Worm (Caenorhabditis elegans) whole organism, L1 larva: Measurements from ENCODE around the gene C02F4.5.

Experiments used
- C04F5.9 ChIP-seq: sonication (generic microtip); optimal IDR thresholded peaks from 2 replicates; lab custom pipeline; 2016; ENCODE audit warnings: missing genetic modification characterization, missing compliant biosample characterization
- F16B12.6 ChIP-seq: fragments of 150-350 bp; optimal IDR thresholded peaks from 2 replicates; lab custom pipeline; 2014; ENCODE audit warnings: missing biosample characterization, missing genetic modification characterization
- aha-1 ChIP-seq: fragments of 150-350 bp; optimal IDR thresholded peaks from 2 replicates; lab custom pipeline; 2014; ENCODE audit warnings: missing biosample characterization, missing genetic modification characterization
- ama-1 ChIP-seq: fragments of 150-350 bp; optimal IDR thresholded peaks from 2 replicates; lab custom pipeline; 2014
- blmp-1 ChIP-seq: fragments of 150-350 bp; optimal IDR thresholded peaks from 2 replicates; lab custom pipeline; 2014; ENCODE audit warnings: missing biosample characterization, missing genetic modification characterization
- ceh-82 ChIP-seq, 3 experiments: fragments of 150-350 bp in 1 of 3; sonication (generic microtip) in 2 of 3; optimal IDR thresholded peaks; 2 replicates each; lab custom pipeline; 2014 to 2017; ENCODE audit warnings: missing biosample characterization in 3 of 3, missing genetic modification characterization in 3 of 3
- dpl-1 ChIP-seq, 3 experiments: fragments of 150-350 bp in 2 of 3; sonication (generic microtip) in 1 of 3; optimal IDR thresholded peaks; 2 replicates each; lab custom pipeline; 2014 to 2017; ENCODE audit warnings: missing biosample characterization in 3 of 3, missing genetic modification characterization in 3 of 3, missing genetic modification reagents in 3 of 3
- dsc-1 ChIP-seq: sonication (generic microtip); optimal IDR thresholded peaks from 2 replicates; lab custom pipeline; 2016; ENCODE audit warnings: mild to moderate bottlenecking, missing genetic modification characterization, missing compliant biosample characterization
- efl-1 ChIP-seq, 4 experiments: fragments of 150-350 bp; optimal IDR thresholded peaks in 3 of 4; peaks in 1 of 4; 1 replicate in 1 of 4; 2 replicates in 3 of 4; lab custom pipeline; 2014; ENCODE audit warnings: missing biosample characterization in 2 of 4, missing genetic modification characterization in 2 of 4, missing genetic modification reagents in 2 of 4
- efl-3 ChIP-seq: fragments of 200-800 bp; sonication (Bioruptor generic); optimal IDR thresholded peaks from 2 replicates; lab custom pipeline; 2018; ENCODE audit warnings: mild to moderate bottlenecking, missing genetic modification characterization, missing compliant biosample characterization
- elt-2 ChIP-seq: sonication (generic microtip); optimal IDR thresholded peaks from 2 replicates; lab custom pipeline; 2016; ENCODE audit warnings: missing genetic modification characterization, mild to moderate bottlenecking, inconsistent platforms, missing compliant biosample characterization, missing genetic modification reagents
- ets-5 ChIP-seq: fragments of 200-800 bp; sonication (Bioruptor generic); IDR thresholded peaks from 2 replicates; pipeline ENCODE4 v1.3.6; 2022; ENCODE audit warnings: missing genetic modification characterization, missing compliant biosample characterization
- fkh-10 ChIP-seq: sonication (generic microtip); optimal IDR thresholded peaks from 2 replicates; lab custom pipeline; 2017; ENCODE audit warnings: missing biosample characterization, missing genetic modification reagents, missing genetic modification characterization
- fkh-4 ChIP-seq: sonication (generic microtip); optimal IDR thresholded peaks from 2 replicates; lab custom pipeline; 2016; ENCODE audit warnings: missing compliant biosample characterization, missing genetic modification characterization, borderline replicate concordance
- fkh-8 ChIP-seq: sonication (generic microtip); optimal IDR thresholded peaks from 2 replicates; lab custom pipeline; 2016; ENCODE audit warnings: mild to moderate bottlenecking, missing genetic modification characterization, missing compliant biosample characterization
- fos-1 ChIP-seq: fragments of 150-350 bp; optimal IDR thresholded peaks from 2 replicates; lab custom pipeline; 2014; ENCODE audit warnings: missing biosample characterization, missing genetic modification characterization
- hlh-17 ChIP-seq: fragments of 200-800 bp; sonication (Bioruptor generic); optimal IDR thresholded peaks from 2 replicates; lab custom pipeline; 2018; ENCODE audit warnings: missing genetic modification characterization, mild to moderate bottlenecking, missing compliant biosample characterization, moderate library complexity, borderline replicate concordance
- hlh-4 ChIP-seq: sonication (generic microtip); optimal IDR thresholded peaks from 2 replicates; lab custom pipeline; 2016; ENCODE audit warnings: mild to moderate bottlenecking, missing genetic modification characterization, missing compliant biosample characterization
- hpl-2 ChIP-seq: fragments of 150-350 bp; optimal IDR thresholded peaks from 2 replicates; lab custom pipeline; 2014; ENCODE audit warnings: missing biosample characterization, missing genetic modification reagents, missing genetic modification characterization
- jun-1 ChIP-seq: fragments of 150-350 bp; optimal IDR thresholded peaks from 2 replicates; lab custom pipeline; 2014; ENCODE audit warnings: missing biosample characterization, missing genetic modification reagents, missing genetic modification characterization
- lin-13 ChIP-seq: fragments of 150-350 bp; optimal IDR thresholded peaks from 2 replicates; lab custom pipeline; 2014; ENCODE audit warnings: missing biosample characterization, missing genetic modification reagents, missing genetic modification characterization
- lin-14 ChIP-seq: fragments of 200-800 bp; sonication (Bioruptor generic); optimal IDR thresholded peaks from 2 replicates; lab custom pipeline; 2018; ENCODE audit warnings: mild to moderate bottlenecking, missing genetic modification characterization, moderate library complexity, missing compliant biosample characterization
- lin-15B ChIP-seq: fragments of 150-350 bp; sonication (generic microtip); optimal IDR thresholded peaks from 3 replicates; lab custom pipeline; 2014; ENCODE audit warnings: missing biosample characterization, missing genetic modification characterization
- lin-35 ChIP-seq, 2 experiments: fragments of 150-350 bp; optimal IDR thresholded peaks; 2 replicates each; lab custom pipeline; 2014; ENCODE audit warnings: missing biosample characterization in 2 of 2, missing genetic modification characterization in 2 of 2, missing genetic modification reagents in 2 of 2
- lsy-2 ChIP-seq, 2 experiments: fragments of 150-350 bp; optimal IDR thresholded peaks; 2 replicates each; lab custom pipeline; 2014; ENCODE audit warnings: missing biosample characterization in 2 of 2, missing genetic modification characterization in 2 of 2
- mef-2 ChIP-seq: fragments of 150-350 bp; optimal IDR thresholded peaks from 2 replicates; lab custom pipeline; 2014; ENCODE audit warnings: missing biosample characterization, missing genetic modification characterization
- mep-1 ChIP-seq: fragments of 150-350 bp; optimal IDR thresholded peaks from 2 replicates; lab custom pipeline; 2014; ENCODE audit warnings: missing biosample characterization, missing genetic modification characterization
- nhr-20 ChIP-seq: sonication (generic microtip); optimal IDR thresholded peaks from 2 replicates; lab custom pipeline; 2016; ENCODE audit warnings: mild to moderate bottlenecking, missing genetic modification characterization, missing compliant biosample characterization
- nhr-47 ChIP-seq: sonication (generic microtip); optimal IDR thresholded peaks from 2 replicates; lab custom pipeline; 2016; ENCODE audit warnings: mild to moderate bottlenecking, missing genetic modification characterization, moderate library complexity, missing compliant biosample characterization
- nhr-71 ChIP-seq: sonication (generic microtip); optimal IDR thresholded peaks from 2 replicates; lab custom pipeline; 2016; ENCODE audit warnings: mild to moderate bottlenecking, missing genetic modification characterization, moderate library complexity, missing compliant biosample characterization
- nhr-76 ChIP-seq: sonication (generic microtip); optimal IDR thresholded peaks from 2 replicates; lab custom pipeline; 2017; ENCODE audit warnings: missing biosample characterization, missing genetic modification characterization
- nhr-77 ChIP-seq: fragments of 150-350 bp; optimal IDR thresholded peaks from 2 replicates; lab custom pipeline; 2014; ENCODE audit warnings: missing biosample characterization, missing genetic modification characterization
- nhr-90 ChIP-seq: sonication (generic microtip); optimal IDR thresholded peaks from 2 replicates; lab custom pipeline; 2016; ENCODE audit warnings: mild to moderate bottlenecking, missing genetic modification characterization, missing compliant biosample characterization; ENCODE audit not compliant: poor library complexity
- pag-3 ChIP-seq: sonication (generic microtip); optimal IDR thresholded peaks from 2 replicates; lab custom pipeline; 2017; ENCODE audit warnings: missing genetic modification characterization, mild to moderate bottlenecking, missing compliant biosample characterization, antibody characterized with exemption, borderline replicate concordance; ENCODE audit not compliant: insufficient read depth
- pqm-1 ChIP-seq: sonication (generic microtip); optimal IDR thresholded peaks from 3 replicates; lab custom pipeline; 2017; ENCODE audit warnings: missing biosample characterization, missing genetic modification characterization
- rnt-1 ChIP-seq: sonication (generic microtip); optimal IDR thresholded peaks from 2 replicates; lab custom pipeline; 2016; ENCODE audit warnings: mild to moderate bottlenecking, missing genetic modification characterization, moderate library complexity, missing compliant biosample characterization
- snpc-4 ChIP-seq: fragments of 150-350 bp; optimal IDR thresholded peaks from 2 replicates; lab custom pipeline; 2014; ENCODE audit warnings: missing biosample characterization, missing genetic modification characterization
- snu-23 ChIP-seq: sonication (generic microtip); optimal IDR thresholded peaks from 2 replicates; lab custom pipeline; 2016; ENCODE audit warnings: missing genetic modification characterization, missing compliant biosample characterization
- sptf-1 ChIP-seq: fragments of 150-350 bp; optimal IDR thresholded peaks from 2 replicates; lab custom pipeline; 2014; ENCODE audit warnings: missing biosample characterization, missing genetic modification characterization
- swsn-7 ChIP-seq: sonication (generic microtip); optimal IDR thresholded peaks from 2 replicates; lab custom pipeline; 2016; ENCODE audit warnings: missing genetic modification characterization, missing compliant biosample characterization
- unc-130 ChIP-seq: fragments of 150-350 bp; optimal IDR thresholded peaks from 2 replicates; lab custom pipeline; 2017; ENCODE audit warnings: missing biosample characterization, missing genetic modification characterization, inconsistent platforms
- unc-86 ChIP-seq: sonication (generic microtip); optimal IDR thresholded peaks from 2 replicates; lab custom pipeline; 2016; ENCODE audit warnings: missing genetic modification characterization, missing compliant biosample characterization
- xbp-1 ChIP-seq: sonication (generic microtip); optimal IDR thresholded peaks from 2 replicates; lab custom pipeline; 2016; ENCODE audit warnings: missing genetic modification characterization, missing compliant biosample characterization
- ztf-11 ChIP-seq, 2 experiments: sonication (generic microtip); optimal IDR thresholded peaks; 2 replicates each; lab custom pipeline; 2016 to 2017; ENCODE audit warnings: missing genetic modification characterization in 2 of 2, missing biosample characterization in 1 of 2, missing compliant biosample characterization in 1 of 2

C02F4.5 gene

ce11 chrIV:10515128-10515527 is 8.8 kb downstream of the C02F4.5 start, which contains the start of gene C02F4.4:
Gene C02F4.4, minus strand, starts transcription at chrIV:10515228.
- TF ChIP-seq blmp-1 (peak; percentile 15), fos-1 (no peak)

ce11 chrIV:10513266-10513665 is 10.7 kb downstream of the C02F4.5 start:
- peak; percentile 31 for TF ChIP-seq elt-2
- TF ChIP-seq hlh-17 (GFP tag; lab: Kevin White, UChicago): no peak
- TF ChIP-seq unc-86: no peak

ce11 chrIV:10512752-10513151 is 11.2 kb downstream of the C02F4.5 start:
- peak; percentile 99 for TF ChIP-seq dsc-1
- TF ChIP-seq lin-14 (GFP tag; lab: Kevin White, UChicago): peak; percentile 69
- no peak for TF ChIP-seq efl-3 (GFP tag; lab: Kevin White, UChicago)
- TF ChIP-seq fkh-8: no peak
- no peak for TF ChIP-seq hlh-4 (tag; lab: Kevin White, UChicago)
- peak; percentile 41 for TF ChIP-seq mep-1 (tag; lab: Kevin White, UChicago)
- no peak for TF ChIP-seq elt-2
- TF ChIP-seq sptf-1 (tag; lab: Kevin White, UChicago): no peak
- TF ChIP-seq ztf-11 (tag; optimal IDR thresholded peaks at IDR 0.05; lab: Kevin White, UChicago): no peak
- TF ChIP-seq pqm-1 (tag; lab: Kevin White, UChicago): no peak
- peak; percentile 50 for TF ChIP-seq unc-130 (tag; lab: Kevin White, UChicago)
- TF ChIP-seq efl-1 (optimal IDR thresholded peaks at IDR 0.05; lab: Kevin White, UChicago): no peak
- TF ChIP-seq efl-1 (GFP tag; optimal IDR thresholded peaks at IDR 0.05 in 1 of 2; lab: Kevin White, UChicago): peak in 1 of 2 experiments; percentile 78
- TF ChIP-seq lin-13: no peak
- no peak for TF ChIP-seq hlh-17 (GFP tag; lab: Kevin White, UChicago)
- no peak for TF ChIP-seq fkh-10 (GFP tag; lab: Kevin White, UChicago)
- TF ChIP-seq nhr-77 (tag; lab: Kevin White, UChicago): no peak
- TF ChIP-seq rnt-1 (tag; lab: Kevin White, UChicago): peak; percentile 51
- TF ChIP-seq ets-5 (GFP tag; lab: Robert Waterston, UW): no peak
- TF ChIP-seq pag-3 (tag; lab: Kevin White, UChicago): peak; percentile 77
- TF ChIP-seq swsn-7: no peak
- TF ChIP-seq aha-1 (tag; lab: Kevin White, UChicago): no peak
- TF ChIP-seq nhr-90 (tag; lab: Kevin White, UChicago): no peak
- peak; percentile 94 for TF ChIP-seq fkh-4 (tag; lab: Kevin White, UChicago)
- no peak for TF ChIP-seq nhr-47 (tag; lab: Kevin White, UChicago)
- TF ChIP-seq lsy-2 (tag; optimal IDR thresholded peaks at IDR 0.05; lab: Kevin White, UChicago): peak in 1 of 2 experiments; percentile 40
- no peak for TF ChIP-seq C04F5.9 (tag; lab: Kevin White, UChicago)
- no peak for TF ChIP-seq xbp-1 (tag; lab: Kevin White, UChicago)
- peak; percentile 10 for TF ChIP-seq mef-2 (tag; lab: Kevin White, UChicago)
- peak; percentile 53 for TF ChIP-seq nhr-71
- no peak for TF ChIP-seq snpc-4 (tag; lab: Kevin White, UChicago)
- no peak for TF ChIP-seq F16B12.6
- TF ChIP-seq hpl-2: no peak
- no peak for TF ChIP-seq ceh-82 (tag; optimal IDR thresholded peaks at IDR 0.05; lab: Kevin White, UChicago)
- TF ChIP-seq snu-23 (GFP tag; lab: Kevin White, UChicago): peak; percentile 39
- TF ChIP-seq nhr-76: no peak

ce11 chrIV:10511432-10511831 is 12.5 kb downstream of the C02F4.5 start:
- peak in 1 of 3 experiments; percentile 2 for TF ChIP-seq ceh-82 (tag; optimal IDR thresholded peaks at IDR 0.05; lab: Kevin White, UChicago)
- TF ChIP-seq jun-1 (tag; lab: Kevin White, UChicago): peak; percentile 14
- TF ChIP-seq nhr-71: peak; percentile 57
- TF ChIP-seq nhr-47 (tag; lab: Kevin White, UChicago): peak; percentile 20
- no peak for TF ChIP-seq efl-1 (optimal IDR thresholded peaks at IDR 0.05; lab: Kevin White, UChicago)
- peak in 1 of 2 experiments; percentile 82 for TF ChIP-seq efl-1 (GFP tag; optimal IDR thresholded peaks at IDR 0.05 in 1 of 2; lab: Kevin White, UChicago)
- peak; percentile 4 for TF ChIP-seq ama-1 (lab: Kevin White, UChicago)
- TF ChIP-seq lsy-2 (tag; optimal IDR thresholded peaks at IDR 0.05; lab: Kevin White, UChicago): peak in 1 of 2 experiments; percentile 8
- peak; percentile 15 for TF ChIP-seq nhr-20 (tag; lab: Kevin White, UChicago)
- TF ChIP-seq elt-2: peak; percentile 94
- peak in 1 of 2 experiments; percentile 44 for TF ChIP-seq lin-35 (GFP tag; optimal IDR thresholded peaks at IDR 0.05; lab: Kevin White, UChicago)
- no peak for TF ChIP-seq blmp-1
- no peak for TF ChIP-seq dpl-1 (GFP tag; optimal IDR thresholded peaks at IDR 0.05; lab: Kevin White, UChicago)
- TF ChIP-seq lin-15B (tag; lab: Kevin White, UChicago): no peak
- TF ChIP-seq lin-14 (GFP tag; lab: Kevin White, UChicago): peak; percentile 24
- TF ChIP-seq nhr-90 (tag; lab: Kevin White, UChicago): peak; percentile 3
